Worm (Caenorhabditis elegans) whole organism, early embryonic: ENCODE data around the gene R74.7.

Experiments
- B0310.2 ChIP-seq: sonication (generic microtip); optimal IDR thresholded peaks from 2 replicates; lab custom pipeline; 2016; ENCODE audit warnings: mild to moderate bottlenecking, missing genetic modification characterization, missing compliant biosample characterization
- aly-1 ChIP-seq: sonication (generic microtip); optimal IDR thresholded peaks from 2 replicates; lab custom pipeline; 2016; ENCODE audit warnings: missing genetic modification characterization, missing compliant biosample characterization
- ama-1 ChIP-seq: fragments of 150-350 bp; optimal IDR thresholded peaks from 2 replicates; lab custom pipeline; 2014
- ceh-13 ChIP-seq: fragments of 200-800 bp; sonication (Bioruptor generic); optimal IDR thresholded peaks from 2 replicates; lab custom pipeline; 2018; ENCODE audit warnings: mild to moderate bottlenecking, missing genetic modification characterization, missing compliant biosample characterization
- ceh-36 ChIP-seq: sonication (generic microtip); optimal IDR thresholded peaks from 2 replicates; lab custom pipeline; 2016; ENCODE audit warnings: missing genetic modification characterization, inconsistent platforms, missing compliant biosample characterization
- ets-7 ChIP-seq: sonication (generic microtip); optimal IDR thresholded peaks from 2 replicates; lab custom pipeline; 2016; ENCODE audit warnings: missing genotype, missing genetic modification characterization, missing compliant biosample characterization
- flt-1 ChIP-seq: fragments of 200-800 bp; sonication (Bioruptor generic); IDR thresholded peaks from 2 replicates; pipeline ENCODE4 v1.3.6; 2022; ENCODE audit warnings: missing genetic modification characterization, missing compliant biosample characterization
- hmbx-1 ChIP-seq: sonication (generic microtip); optimal IDR thresholded peaks from 2 replicates; lab custom pipeline; 2016; ENCODE audit warnings: mild to moderate bottlenecking, missing genetic modification characterization, missing compliant biosample characterization
- hmg-4 ChIP-seq: fragments of 200-800 bp; sonication (Bioruptor generic); optimal IDR thresholded peaks from 2 replicates; lab custom pipeline; 2018; ENCODE audit warnings: mild to moderate bottlenecking, missing genetic modification characterization, missing compliant biosample characterization
- pes-1 ChIP-seq: fragments of 200-800 bp; sonication (Bioruptor generic); IDR thresholded peaks from 2 replicates; pipeline ENCODE4 v1.3.6; 2022; ENCODE audit warnings: missing genetic modification reagents, missing genetic modification characterization, missing compliant biosample characterization
- scrt-1 ChIP-seq: fragments of 200-800 bp; sonication (Bioruptor generic); IDR thresholded peaks from 2 replicates; pipeline ENCODE4 v1.3.6; 2022; ENCODE audit warnings: missing genetic modification characterization, missing compliant biosample characterization
- tbx-11 ChIP-seq: fragments of 200-800 bp; sonication (Bioruptor generic); IDR thresholded peaks from 2 replicates; pipeline ENCODE4 v1.3.6; 2022; ENCODE audit warnings: missing genetic modification characterization, missing compliant biosample characterization
- tbx-37 ChIP-seq: fragments of 200-800 bp; sonication (Bioruptor generic); conservative IDR thresholded peaks from 2 replicates; pipeline ENCODE4 v1.3.6; 2022; ENCODE audit warnings: missing genetic modification reagents, missing genetic modification characterization, missing compliant biosample characterization
- tra-4 ChIP-seq: sonication (generic microtip); optimal IDR thresholded peaks from 2 replicates; lab custom pipeline; 2017; ENCODE audit warnings: missing genetic modification characterization, missing compliant biosample characterization

DNA sequence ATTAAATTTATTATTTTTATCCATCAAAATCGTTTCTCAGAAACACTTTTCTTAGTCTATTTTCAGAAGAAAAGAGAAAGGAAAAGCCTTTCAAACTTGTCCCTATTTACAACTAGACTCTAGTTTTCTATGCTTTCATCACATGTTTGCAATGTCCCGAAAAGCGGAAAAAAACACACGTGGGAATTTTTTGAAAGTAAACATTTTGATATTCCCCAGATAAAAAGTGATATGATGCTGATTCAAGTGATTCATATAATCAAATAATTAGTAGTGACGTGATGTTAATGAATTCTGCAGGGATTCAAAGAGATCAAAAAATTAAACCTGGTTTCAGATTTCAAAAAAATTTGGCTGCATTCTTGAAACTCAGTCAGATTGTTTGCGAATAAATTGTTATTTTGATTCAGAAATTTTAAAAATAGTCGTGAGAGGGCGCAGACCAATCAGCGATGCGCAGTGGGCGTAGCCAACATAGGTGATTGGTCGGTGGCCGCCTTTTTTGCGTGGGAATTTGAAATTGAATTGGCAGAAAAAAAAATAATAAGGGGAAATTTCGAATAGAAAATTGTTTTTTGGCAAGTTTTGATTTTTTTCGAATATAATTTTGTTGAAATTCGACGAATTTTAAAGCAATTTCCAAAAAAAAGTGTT lies 30.5 kb downstream of the R74.7 start:
- no peak for TF ChIP-seq ets-7 (tag; lab: Kevin White, UChicago)
- TF ChIP-seq B0310.2 (tag; lab: Kevin White, UChicago), result no peak
- TF ChIP-seq pes-1, result no peak
- no peak for TF ChIP-seq ama-1
- TF ChIP-seq hmbx-1 (tag; lab: Kevin White, UChicago), result no peak
- TF ChIP-seq ceh-13 (GFP tag; lab: Kevin White, UChicago), result no peak
- no peak for TF ChIP-seq aly-1 (tag; lab: Kevin White, UChicago)
- TF ChIP-seq ceh-36 (tag; lab: Kevin White, UChicago), result no peak
- no peak for TF ChIP-seq scrt-1 (GFP tag; lab: Robert Waterston, UW)
- TF ChIP-seq hmg-4 (GFP tag; lab: Kevin White, UChicago), result no peak
- no peak for TF ChIP-seq tbx-11 (GFP tag; lab: Robert Waterston, UW)
- TF ChIP-seq flt-1 (GFP tag; lab: Robert Waterston, UW), result no peak
- TF ChIP-seq tbx-37 (GFP tag; lab: Robert Waterston, UW), result no peak
- TF ChIP-seq tra-4 (tag; lab: Kevin White, UChicago), result no peak
